Fruit fly (Drosophila melanogaster) whole organism, embryonic: ENCODE results near the gene CG10300.

ENCODE experiments used
- CG12155 ChIP-seq: fragments of 200-800 bp; sonication (Bioruptor generic); optimal IDR thresholded peaks from 3 replicates; lab custom pipeline; 2016; ENCODE audit warnings: missing biosample characterization, missing genetic modification characterization
- CG1233 ChIP-seq: fragments of 200-800 bp; sonication (Bioruptor generic); optimal IDR thresholded peaks from 4 replicates; lab custom pipeline; 2018; ENCODE audit warnings: missing biosample characterization, mild to moderate bottlenecking, missing genetic modification characterization
- CG12659 ChIP-seq: fragments of 200-800 bp; sonication (Bioruptor generic); optimal IDR thresholded peaks from 3 replicates; lab custom pipeline; 2017; ENCODE audit warnings: mild to moderate bottlenecking, missing biosample characterization, missing genetic modification reagents, missing genetic modification characterization
- CG13287 ChIP-seq: fragments of 200-800 bp; sonication (Bioruptor generic); IDR thresholded peaks from 2 replicates; pipeline ENCODE4 v1.3.6; 2022; ENCODE audit warnings: missing biosample characterization, missing genetic modification characterization; ENCODE audit not compliant: partially characterized antibody
- CG13624 ChIP-seq: fragments of 200-800 bp; sonication (Bioruptor generic); optimal IDR thresholded peaks from 2 replicates; lab custom pipeline; 2016; ENCODE audit warnings: missing biosample characterization, missing genetic modification characterization
- CG13775 ChIP-seq: fragments of 200-800 bp; sonication (Bioruptor generic); optimal IDR thresholded peaks from 3 replicates; lab custom pipeline; 2017; ENCODE audit warnings: missing biosample characterization, mild to moderate bottlenecking, missing genetic modification characterization
- CG14710 ChIP-seq: fragments of 200-800 bp; sonication (Bioruptor generic); optimal IDR thresholded peaks from 3 replicates; lab custom pipeline; 2019; ENCODE audit warnings: missing biosample characterization, mild to moderate bottlenecking, missing genetic modification characterization, moderate library complexity
- CG15011 ChIP-seq: fragments of 200-800 bp; sonication (Bioruptor generic); optimal IDR thresholded peaks from 3 replicates; lab custom pipeline; 2018; ENCODE audit warnings: missing biosample characterization, mild to moderate bottlenecking, missing genetic modification characterization
- CG1647 ChIP-seq: fragments of 200-800 bp; sonication (Bioruptor generic); optimal IDR thresholded peaks from 3 replicates; lab custom pipeline; 2016; ENCODE audit warnings: missing biosample characterization, missing genetic modification characterization
- CG1832 ChIP-seq: fragments of 200-800 bp; sonication (Bioruptor generic); optimal IDR thresholded peaks from 2 replicates; lab custom pipeline; 2017; ENCODE audit warnings: missing biosample characterization, mild to moderate bottlenecking, missing genetic modification characterization, inconsistent platforms
- CG3065 ChIP-seq: fragments of 200-800 bp; sonication (Bioruptor generic); optimal IDR thresholded peaks from 2 replicates; lab custom pipeline; 2016; ENCODE audit warnings: missing biosample characterization, missing genetic modification characterization
- CG3726 ChIP-seq: fragments of 200-800 bp; sonication (Bioruptor generic); IDR thresholded peaks from 3 replicates; pipeline ENCODE4, ENCODE4 v1.3.6; 2022; ENCODE audit warnings: missing biosample characterization, missing genetic modification characterization
- CG4707 ChIP-seq: fragments of 200-800 bp; sonication (Bioruptor generic); optimal IDR thresholded peaks from 2 replicates; lab custom pipeline; 2018; ENCODE audit warnings: missing biosample characterization, mild to moderate bottlenecking, missing genetic modification characterization, moderate library complexity
- CG6689 ChIP-seq: fragments of 200-800 bp; sonication (Bioruptor generic); IDR thresholded peaks from 2 replicates; pipeline ENCODE4 v1.3.6; 2022; ENCODE audit warnings: missing biosample characterization, missing genetic modification characterization
- CG8359 ChIP-seq: fragments of 200-800 bp; sonication (Bioruptor generic); optimal IDR thresholded peaks from 2 replicates; lab custom pipeline; 2017; ENCODE audit warnings: missing biosample characterization, mild to moderate bottlenecking, missing genetic modification characterization, borderline replicate concordance
- CG8944 ChIP-seq: fragments of 200-800 bp; sonication (Bioruptor generic); optimal IDR thresholded peaks from 3 replicates; lab custom pipeline; 2016; ENCODE audit warnings: missing biosample characterization, missing genetic modification characterization
- D19A ChIP-seq: fragments of 200-800 bp; optimal IDR thresholded peaks from 3 replicates; lab custom pipeline; 2019; ENCODE audit warnings: missing biosample characterization, mild to moderate bottlenecking, missing genetic modification characterization, moderate library complexity
- Doc2 ChIP-seq: fragments of 200-800 bp; sonication (Bioruptor generic); IDR thresholded peaks from 2 replicates; pipeline ENCODE4 v1.3.6; 2022; ENCODE audit warnings: missing biosample characterization, missing genetic modification characterization
- Doc3 ChIP-seq: fragments of 200-800 bp; sonication (Bioruptor generic); IDR thresholded peaks from 3 replicates; pipeline ENCODE4 v1.3.6; 2022; ENCODE audit warnings: missing biosample characterization, missing genetic modification characterization; ENCODE audit not compliant: partially characterized antibody
- ERR ChIP-seq: fragments of 200-800 bp; sonication (Bioruptor generic); optimal IDR thresholded peaks from 2 replicates; lab custom pipeline; 2016; ENCODE audit warnings: missing biosample characterization, missing genetic modification characterization
- Ets65A ChIP-seq: fragments of 200-800 bp; sonication (Bioruptor generic); peaks from one replicate; lab custom pipeline; 2016; ENCODE audit warnings: missing biosample characterization, missing genetic modification characterization
- H15 ChIP-seq: fragments of 200-800 bp; sonication (Bioruptor generic); IDR thresholded peaks from 3 replicates; pipeline ENCODE4 v1.3.6; 2022; ENCODE audit warnings: missing biosample characterization, missing genetic modification characterization
- H2.0 ChIP-seq: fragments of 200-800 bp; sonication (Bioruptor generic); IDR thresholded peaks from 2 replicates; pipeline ENCODE4 v1.3.6; 2022; ENCODE audit warnings: missing biosample characterization, missing genetic modification characterization
- Hr78 ChIP-seq, 2 experiments: fragments of 200-800 bp in 1 of 2; fragments of >200 bp in 1 of 2; sonication (Bioruptor generic) in 1 of 2; optimal IDR thresholded peaks; 2 replicates each; lab custom pipeline; 2017 to 2019; ENCODE audit warnings: missing biosample characterization in 2 of 2, missing genetic modification characterization in 2 of 2, mild to moderate bottlenecking in 1 of 2, moderate library complexity in 1 of 2
- Lim3 ChIP-seq: fragments of 200-800 bp; sonication (Bioruptor generic); IDR thresholded peaks from 2 replicates; pipeline ENCODE4 v1.3.6; 2022; ENCODE audit warnings: missing biosample characterization, missing genetic modification characterization
- NC2α ChIP-seq: fragments of 200-800 bp; sonication (Bioruptor generic); optimal IDR thresholded peaks from 2 replicates; lab custom pipeline; 2016; ENCODE audit warnings: missing biosample characterization, missing genetic modification characterization
- Oaz ChIP-seq: fragments of 200-800 bp; sonication (Bioruptor generic); IDR thresholded peaks from 2 replicates; pipeline ENCODE4 v1.3.6; 2022; ENCODE audit warnings: missing biosample characterization, missing genetic modification characterization
- Pdp1 ChIP-seq, 2 experiments: fragments of 200-800 bp; sonication (Bioruptor generic); optimal IDR thresholded peaks; 3 replicates each; lab custom pipeline; 2016; ENCODE audit warnings: missing biosample characterization in 2 of 2, missing genetic modification characterization in 2 of 2, mild to moderate bottlenecking in 1 of 2, moderate library complexity in 1 of 2
- Scr ChIP-seq: fragments of 200-800 bp; sonication (Bioruptor generic); IDR thresholded peaks from 2 replicates; pipeline ENCODE4 v1.3.6; 2022; ENCODE audit warnings: missing biosample characterization, missing genetic modification characterization; ENCODE audit not compliant: partially characterized antibody
- Taf1 ChIP-seq: fragments of 200-800 bp; sonication (Bioruptor generic); IDR thresholded peaks from 2 replicates; pipeline ENCODE4 v1.3.6; 2022; ENCODE audit warnings: missing biosample characterization, missing genetic modification characterization
- ap ChIP-seq: fragments of 200-800 bp; sonication (Bioruptor generic); IDR thresholded peaks from 2 replicates; pipeline ENCODE4 v1.3.6; 2022; ENCODE audit warnings: missing biosample characterization, missing genetic modification characterization
- ara ChIP-seq: fragments of 200-800 bp; sonication (Bioruptor generic); IDR thresholded peaks from 2 replicates; pipeline ENCODE4 v1.3.6; 2022; ENCODE audit warnings: missing biosample characterization, missing genetic modification characterization
- ash1 ChIP-seq: fragments of 200-800 bp; sonication (Bioruptor generic); optimal IDR thresholded peaks from 2 replicates; lab custom pipeline; 2018; ENCODE audit warnings: missing biosample characterization, mild to moderate bottlenecking, missing genetic modification characterization
- cwo ChIP-seq: fragments of 200-800 bp; sonication (Bioruptor generic); optimal IDR thresholded peaks from 3 replicates; lab custom pipeline; 2017; ENCODE audit warnings: missing biosample characterization, missing genetic modification characterization, mild to moderate bottlenecking, moderate library complexity, missing genetic modification reagents
- eve ChIP-seq, 2 experiments: fragments of >200 bp; optimal IDR thresholded peaks; 2 replicates each; lab custom pipeline; 2017; ENCODE audit warnings: missing biosample characterization in 2 of 2, missing genetic modification characterization in 2 of 2
- fd3F ChIP-seq: fragments of 200-800 bp; sonication (Bioruptor generic); optimal IDR thresholded peaks from 2 replicates; lab custom pipeline; 2018; ENCODE audit warnings: missing biosample characterization, mild to moderate bottlenecking, missing genetic modification characterization, moderate library complexity
- grn ChIP-seq: fragments of 200-800 bp; sonication (Bioruptor generic); optimal IDR thresholded peaks from 3 replicates; lab custom pipeline; 2017; ENCODE audit warnings: missing biosample characterization, missing genetic modification characterization
- hkb ChIP-seq, 2 experiments: fragments of 200-800 bp in 1 of 2; fragments of >200 bp in 1 of 2; sonication (Bioruptor generic) in 1 of 2; IDR thresholded peaks in 1 of 2; optimal IDR thresholded peaks in 1 of 2; 2 replicates each; pipeline versions ENCODE4 v1.3.6 to Lab custom; 2017 to 2022; ENCODE audit warnings: missing biosample characterization in 1 of 2, missing genetic modification characterization in 1 of 2
- klu ChIP-seq: fragments of 200-800 bp; sonication (Bioruptor generic); IDR thresholded peaks from 2 replicates; pipeline ENCODE4 v1.3.6; 2022; ENCODE audit warnings: missing biosample characterization, missing genetic modification characterization
- lilli ChIP-seq: fragments of 200-800 bp; sonication (Bioruptor generic); optimal IDR thresholded peaks from 3 replicates; lab custom pipeline; 2016; ENCODE audit warnings: missing biosample characterization, missing genetic modification characterization
- mam ChIP-seq: fragments of 200-800 bp; sonication (Bioruptor generic); optimal IDR thresholded peaks from 3 replicates; lab custom pipeline; 2016; ENCODE audit warnings: missing biosample characterization, missing genetic modification characterization
- p53 ChIP-seq: fragments of 200-800 bp; sonication (Bioruptor generic); optimal IDR thresholded peaks from 2 replicates; lab custom pipeline; 2016; ENCODE audit warnings: missing biosample characterization, missing genetic modification characterization
- phol ChIP-seq: fragments of 200-800 bp; sonication (Bioruptor generic); optimal IDR thresholded peaks from 3 replicates; lab custom pipeline; 2018; ENCODE audit warnings: missing biosample characterization, mild to moderate bottlenecking, missing genetic modification characterization, moderate library complexity
- salm ChIP-seq: fragments of 200-800 bp; sonication (Bioruptor generic); optimal IDR thresholded peaks from 2 replicates; lab custom pipeline; 2018; ENCODE audit warnings: missing biosample characterization, mild to moderate bottlenecking, missing genetic modification characterization
- shn ChIP-seq: fragments of 200-800 bp; sonication (Bioruptor generic); optimal IDR thresholded peaks from 3 replicates; lab custom pipeline; 2016; ENCODE audit warnings: missing biosample characterization, missing genetic modification characterization
- sima ChIP-seq: fragments of 200-800 bp; sonication (Bioruptor generic); optimal IDR thresholded peaks from 2 replicates; lab custom pipeline; 2016; ENCODE audit warnings: missing biosample characterization, missing genetic modification characterization
- slbo ChIP-seq: fragments of 200-800 bp; sonication (Bioruptor generic); IDR thresholded peaks from 2 replicates; pipeline ENCODE4 v1.3.6; 2022; ENCODE audit warnings: missing biosample characterization, missing genetic modification characterization
- sr ChIP-seq: fragments of 200-800 bp; sonication (Bioruptor generic); IDR thresholded peaks from 3 replicates; pipeline ENCODE4 v1.3.6; 2022; ENCODE audit warnings: missing biosample characterization, missing genetic modification characterization
- tin ChIP-seq: fragments of 200-800 bp; sonication (Bioruptor generic); optimal IDR thresholded peaks from 3 replicates; lab custom pipeline; 2016; ENCODE audit warnings: missing biosample characterization, missing genetic modification characterization
- zen ChIP-seq: fragments of 200-800 bp; sonication (Bioruptor generic); optimal IDR thresholded peaks from 3 replicates; lab custom pipeline; 2018; ENCODE audit warnings: missing biosample characterization, mild to moderate bottlenecking, missing genetic modification characterization, moderate library complexity

CG10300 gene

dm6 chr3R:23726740-23727139 lies 15.4 kb downstream of the CG10300 start (continued):
- TF ChIP-seq CG13775, result peak; percentile 81
- peak; percentile 65 for TF ChIP-seq CG1647 (GFP tag; lab: Kevin White, UChicago)
- peak; percentile 39 for TF ChIP-seq salm
- peak; percentile 75 for TF ChIP-seq CG6689 (GFP tag; lab: Robert Waterston, UW)
- TF ChIP-seq lilli, result peak; percentile 93
- TF ChIP-seq CG4707 (GFP tag; lab: Kevin White, UChicago), result no peak
- peak; percentile 85 for TF ChIP-seq mam (GFP tag; lab: Kevin White, UChicago)
- peak; percentile 16 for TF ChIP-seq CG8944 (GFP tag; lab: Kevin White, UChicago)
- TF ChIP-seq Pdp1 (GFP tag; optimal IDR thresholded peaks at IDR 0.05; lab: Kevin White, UChicago), result peak; percentile 67 to 74
- TF ChIP-seq grn (GFP tag; lab: Kevin White, UChicago), result no peak
- no peak for TF ChIP-seq CG1832 (GFP tag; lab: Kevin White, UChicago)
- no peak for TF ChIP-seq Doc3
- peak; percentile 70; the same call in 1 of the 2 replicates for TF ChIP-seq Taf1
- peak; percentile 41 for TF ChIP-seq zen (tag; lab: Kevin White, UChicago)
- TF ChIP-seq Ets65A (GFP tag; lab: Kevin White, UChicago), result peak; percentile 76
- TF ChIP-seq ara (GFP tag; lab: Robert Waterston, UW), result 0 out of 2 replicates have a peak, but pooled peaks have one; percentile 35
- TF ChIP-seq slbo (GFP tag; lab: Robert Waterston, UW), result peak; percentile 92
- peak; percentile 19; the same call in 1 of the 3 replicates for TF ChIP-seq sr (GFP tag; lab: Robert Waterston, UW)
- TF ChIP-seq D19A (tag; lab: Kevin White, UChicago), result peak; percentile 29
- no peak for TF ChIP-seq CG3726 (GFP tag; lab: Robert Waterston, UW)
- peak; percentile 77 for TF ChIP-seq klu (GFP tag; lab: Robert Waterston, UW)
- TF ChIP-seq Hr78 (GFP tag; optimal IDR thresholded peaks at IDR 0.05; lab: Kevin White, UChicago), result no peak
- TF ChIP-seq Doc2 (GFP tag; lab: Robert Waterston, UW), result no peak
- peak; percentile 69 for TF ChIP-seq phol (tag; lab: Kevin White, UChicago)
- peak; percentile 35 for TF ChIP-seq CG14710
- peak; percentile 41 for TF ChIP-seq ash1 (GFP tag; lab: Kevin White, UChicago)
- TF ChIP-seq NC2α (GFP tag; lab: Kevin White, UChicago), result no peak
- peak; percentile 84 for TF ChIP-seq CG12155 (GFP tag; lab: Kevin White, UChicago)
- TF ChIP-seq p53 (GFP tag; lab: Kevin White, UChicago), result no peak
- TF ChIP-seq CG3065 (GFP tag; lab: Kevin White, UChicago), result peak; percentile 13
- TF ChIP-seq Oaz, result peak; percentile 40; the same call in 1 of the 2 replicates
- TF ChIP-seq hkb (optimal IDR thresholded peaks at IDR 0.05; lab: Kevin White, UChicago), result no peak
- peak; percentile 89 for TF ChIP-seq hkb (GFP tag; IDR thresholded peaks at IDR 0.05; lab: Robert Waterston, UW)
- TF ChIP-seq ap (GFP tag; lab: Robert Waterston, UW), result peak; percentile 46
- TF ChIP-seq CG13624 (GFP tag; lab: Kevin White, UChicago), result peak; percentile 78
- TF ChIP-seq Lim3 (GFP tag; lab: Robert Waterston, UW), result no peak
- peak; percentile 32 for TF ChIP-seq shn (GFP tag; lab: Kevin White, UChicago)
- TF ChIP-seq CG8359 (GFP tag; lab: Kevin White, UChicago), result peak; percentile 2
- peak; percentile 60; the same call in 1 of the 3 replicates for TF ChIP-seq H15 (GFP tag; lab: Robert Waterston, UW)
- TF ChIP-seq CG1233, result peak; percentile 70
- peak; percentile 47 for TF ChIP-seq ERR (GFP tag; lab: Kevin White, UChicago)
- TF ChIP-seq eve (GFP tag; optimal IDR thresholded peaks at IDR 0.05; lab: Kevin White, UChicago), result peak in 1 of 2 experiments; percentile 11
- peak; percentile 80 for TF ChIP-seq H2.0 (GFP tag; lab: Robert Waterston, UW)
- TF ChIP-seq sima (GFP tag; lab: Kevin White, UChicago), result peak; percentile 22
- TF ChIP-seq CG13287 (GFP tag; lab: Robert Waterston, UW), result no peak
- peak; percentile 86 for TF ChIP-seq CG12659
- TF ChIP-seq fd3F (GFP tag; lab: Kevin White, UChicago), result peak; percentile 77
- TF ChIP-seq tin (GFP tag; lab: Kevin White, UChicago), result peak; percentile 55
- peak; percentile 82 for TF ChIP-seq CG15011 (GFP tag; lab: Kevin White, UChicago)
- no peak for TF ChIP-seq Scr (GFP tag; lab: Robert Waterston, UW)
- TF ChIP-seq cwo (GFP tag; lab: Kevin White, UChicago), result peak; percentile 91
